Fruit fly (Drosophila melanogaster): ENCODE measurements around the gene CG34132.
A peak's percentile ranks its signal among the peaks of the same experiment; 100 is the strongest.

Gene CG34132

dm6 chr2L:7932091-7932769, 46.9 kb downstream of the CG34132 start:
- TF ChIP-seq foxo (GFP tag; optimal IDR thresholded peaks at IDR 0.05) (peak in 1 of 2 experiments; percentile 47), Myc (optimal IDR thresholded peaks at IDR 0.05) (no peak), Hnf4 (GFP tag; optimal IDR thresholded peaks at IDR 0.05) (no peak), CG9705 (GFP tag; optimal IDR thresholded peaks at IDR 0.05) (peak; percentile 9), Jra (GFP tag; optimal IDR thresholded peaks at IDR 0.05) (no peak), Sp1 (GFP tag; optimal IDR thresholded peaks at IDR 0.05) (peak; percentile 21), h (GFP tag; optimal IDR thresholded peaks at IDR 0.05) (peak; percentile 61), dl (GFP tag; optimal IDR thresholded peaks at IDR 0.05; ENCODE audit: insufficient read depth in 1 of 2, partially characterized antibody in 2 of 2) (no peak), Vsx2 (GFP tag; optimal IDR thresholded peaks at IDR 0.05; ENCODE audit: partially characterized antibody) (no peak), Dfd (GFP tag; optimal IDR thresholded peaks at IDR 0.05) (no peak), pan (optimal IDR thresholded peaks at IDR 0.05) (no peak), Mio (GFP tag; optimal IDR thresholded peaks at IDR 0.05) (no peak), tai (GFP tag; optimal IDR thresholded peaks at IDR 0.05) (no peak), lola (GFP tag; optimal IDR thresholded peaks at IDR 0.05) (no peak), dsf (GFP tag; optimal IDR thresholded peaks at IDR 0.05; ENCODE audit: borderline replicate concordance) (no peak), ey (GFP tag; optimal IDR thresholded peaks at IDR 0.05) (peak; percentile 43), HLH106 (tag; optimal IDR thresholded peaks at IDR 0.05) (peak; percentile 52), woc (GFP tag; optimal IDR thresholded peaks at IDR 0.05) (peak; percentile 13), fru (GFP tag; optimal IDR thresholded peaks at IDR 0.05) (peak; percentile 57), psq (GFP tag; optimal IDR thresholded peaks at IDR 0.05) (peak; percentile 49), jim (GFP tag; optimal IDR thresholded peaks at IDR 0.05) (no peak), CG32264 (GFP tag; optimal IDR thresholded peaks at IDR 0.05) (no peak), brk (GFP tag; optimal IDR thresholded peaks at IDR 0.05) (no peak), CrebA (GFP tag; optimal IDR thresholded peaks at IDR 0.05; ENCODE audit: borderline replicate concordance) (no peak), GATAd (GFP tag; optimal IDR thresholded peaks at IDR 0.05) (no peak), Abd-B (GFP tag; optimal IDR thresholded peaks at IDR 0.05) (no peak), Rel (GFP tag; optimal IDR thresholded peaks at IDR 0.05) (no peak), Rel (tag; optimal IDR thresholded peaks at IDR 0.05) (no peak), dmrt93B (GFP tag; optimal IDR thresholded peaks at IDR 0.05) (peak; percentile 23), br (GFP tag; optimal IDR thresholded peaks at IDR 0.05) (no peak), Dif (GFP tag; optimal IDR thresholded peaks at IDR 0.05; ENCODE audit: partially characterized antibody) (no peak), sv (GFP tag; optimal IDR thresholded peaks at IDR 0.05) (no peak), sage (GFP tag; optimal IDR thresholded peaks at IDR 0.05) (no peak), OdsH (GFP tag; optimal IDR thresholded peaks at IDR 0.05) (peak; percentile 17), usp (GFP tag; optimal IDR thresholded peaks at IDR 0.05) (no peak), N (GFP tag; optimal IDR thresholded peaks at IDR 0.05) (no peak), Hr83 (GFP tag; optimal IDR thresholded peaks at IDR 0.05; ENCODE audit: poor library complexity, severe bottlenecking) (no peak), rgr (GFP tag; optimal IDR thresholded peaks at IDR 0.05) (peak; percentile 32), Hr78 (GFP tag; optimal IDR thresholded peaks at IDR 0.05) (no peak)

dm6 chr2L:7933186-7933585, 47.9 kb downstream of the CG34132 start:
- TF ChIP-seq CG9705 (GFP tag; optimal IDR thresholded peaks at IDR 0.05) = no peak
- no peak for TF ChIP-seq Abd-B (GFP tag; optimal IDR thresholded peaks at IDR 0.05)
- no peak for TF ChIP-seq tai (GFP tag; optimal IDR thresholded peaks at IDR 0.05)

Measured in whole organism, wandering third instar larva.